Worm (Caenorhabditis elegans): ENCODE measurements around the gene C04H5.1.

DNA sequence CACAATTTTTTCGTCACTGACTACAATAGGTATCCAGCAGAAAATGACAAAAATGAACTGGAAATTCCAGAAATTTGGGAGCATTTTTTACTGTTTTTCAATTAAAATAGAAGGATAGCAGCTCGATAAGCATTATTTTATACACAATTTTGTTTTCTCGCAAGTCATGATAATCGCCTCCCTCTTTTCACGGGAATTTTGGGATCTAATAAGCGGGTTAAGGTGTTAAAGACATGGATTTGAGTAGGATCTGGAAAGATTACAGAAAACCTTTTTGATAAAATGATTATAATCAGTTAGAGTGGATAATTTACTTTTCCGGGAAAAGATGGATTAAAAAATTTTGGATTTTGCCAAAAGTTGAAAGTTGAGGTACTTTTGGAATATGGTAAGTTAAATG lies 14.6 kb downstream of the C04H5.1 start, which contains the start of gene gcy-29:
- TF ChIP-seq flt-1 (GFP tag; IDR thresholded peaks at IDR 0.05): no peak
- no peak for TF ChIP-seq ztf-23 (GFP tag; IDR thresholded peaks at IDR 0.05)
- no peak for TF ChIP-seq tab-1 (GFP tag; IDR thresholded peaks at IDR 0.05)
- no peak for TF ChIP-seq cog-1 (tag; optimal IDR thresholded peaks at IDR 0.05)
- TF ChIP-seq ztf-29 (GFP tag; IDR thresholded peaks at IDR 0.05): no peak

All from whole organism, midembryonic.